Fruit fly (Drosophila melanogaster): ENCODE measurements around the gene CG3345.

Gene CG3345

dm6 chr2L:220509-220908 lies 48.4 kb upstream of the CG3345 start (continued):
- TF ChIP-seq ara (GFP tag; IDR thresholded peaks at IDR 0.05) (no peak), tll (GFP tag; optimal IDR thresholded peaks at IDR 0.05) (peak in 1 of 2 experiments; percentile 59), Camta (GFP tag; optimal IDR thresholded peaks at IDR 0.05) (peak; percentile 21), CG10462 (GFP tag; optimal IDR thresholded peaks at IDR 0.05) (no peak), row (GFP tag; IDR thresholded peaks at IDR 0.05) (no peak), repo (GFP tag; optimal IDR thresholded peaks at IDR 0.05) (no peak), Hr39 (optimal IDR thresholded peaks at IDR 0.05) (no peak), Bgb (GFP tag; IDR thresholded peaks at IDR 0.05; ENCODE audit: partially characterized antibody) (no peak)

- peak; percentile 40; the same call in 1 of the 2 replicates for TF ChIP-seq nerfin-2 (GFP tag; IDR thresholded peaks at IDR 0.05; ENCODE audit: partially characterized antibody)
- TF ChIP-seq crol (GFP tag; IDR thresholded peaks at IDR 0.05), result peak; percentile 52; the same call in 1 of the 2 replicates
- TF ChIP-seq CG4707 (GFP tag; optimal IDR thresholded peaks at IDR 0.05), result no peak
- no peak for TF ChIP-seq org-1 (GFP tag; optimal IDR thresholded peaks at IDR 0.05)
- TF ChIP-seq CG6854 (GFP tag; optimal IDR thresholded peaks at IDR 0.05), result no peak
- TF ChIP-seq CG2199 (GFP tag; IDR thresholded peaks at IDR 0.05), result 0 out of 3 replicates have a peak, but pooled peaks have one; percentile 11
- TF ChIP-seq Nf-YA (GFP tag; IDR thresholded peaks at IDR 0.05), result no peak
- TF ChIP-seq CG12155 (GFP tag; optimal IDR thresholded peaks at IDR 0.05), result peak; percentile 74
- TF ChIP-seq Antp (GFP tag; optimal IDR thresholded peaks at IDR 0.05), result no peak
- 0 out of 2 replicates have a peak, but pooled peaks have one; percentile 20 for TF ChIP-seq ato (GFP tag; IDR thresholded peaks at IDR 0.05; ENCODE audit: partially characterized antibody)
- peak; percentile 7 for TF ChIP-seq oc (tag; optimal IDR thresholded peaks at IDR 0.05)
Observed at dm6 chr2L:221152-221551, 47.7 kb upstream of the CG3345 start.

DNA sequence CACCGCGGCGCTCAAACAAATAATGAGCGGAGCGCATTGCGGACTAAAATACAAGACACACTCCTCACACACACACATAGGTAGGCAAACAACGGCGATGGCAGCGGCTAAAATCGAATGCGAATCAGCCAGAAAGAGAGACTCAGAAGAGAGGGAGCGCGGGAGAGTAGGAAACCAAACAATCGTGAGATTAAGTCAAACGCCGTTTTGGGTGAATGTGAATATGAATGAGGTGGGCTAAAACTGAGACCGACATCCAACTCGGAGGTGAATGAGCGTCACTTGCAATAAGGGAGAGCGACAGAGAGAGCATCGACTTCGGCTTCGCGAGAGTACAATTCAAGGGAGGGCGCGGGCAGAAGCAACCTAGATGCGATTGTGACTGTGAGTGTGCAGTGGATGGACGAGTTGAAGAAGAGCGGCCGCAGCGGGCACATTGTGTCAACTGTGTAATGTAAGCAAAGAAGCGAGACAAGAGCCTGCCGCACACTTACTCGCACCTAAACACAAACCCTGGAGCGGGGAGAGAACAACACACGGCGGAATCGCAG lies 46.9 kb upstream of the CG3345 start:
- TF ChIP-seq Sox102F (GFP tag; optimal IDR thresholded peaks at IDR 0.05) (no peak), row (GFP tag; IDR thresholded peaks at IDR 0.05) (no peak), Nf-YB (GFP tag; optimal IDR thresholded peaks at IDR 0.05) (no peak), ERR (GFP tag; optimal IDR thresholded peaks at IDR 0.05) (peak; percentile 22), lab (GFP tag; optimal IDR thresholded peaks at IDR 0.05) (peak; percentile 30), CG34422 (GFP tag; IDR thresholded peaks at IDR 0.05) (no peak), bbx (GFP tag; IDR thresholded peaks at IDR 0.05; ENCODE audit: partially characterized antibody) (peak; percentile 29; the same call in 1 of the 2 replicates), HLHmδ (GFP tag; optimal IDR thresholded peaks at IDR 0.05) (peak; percentile 73), CG13296 (GFP tag; optimal IDR thresholded peaks at IDR 0.05) (peak; percentile 12), CG11398 (GFP tag; optimal IDR thresholded peaks at IDR 0.05) (no peak), Fer2 (tag; optimal IDR thresholded peaks at IDR 0.05) (no peak), slou (GFP tag; optimal IDR thresholded peaks at IDR 0.05) (no peak), Side (GFP tag; optimal IDR thresholded peaks at IDR 0.05) (peak; percentile 20), C15 (GFP tag; IDR thresholded peaks at IDR 0.05) (no peak), lmd (GFP tag; IDR thresholded peaks at IDR 0.05) (no peak), Camta (GFP tag; optimal IDR thresholded peaks at IDR 0.05) (peak; percentile 0), CG7372 (GFP tag; IDR thresholded peaks at IDR 0.05) (no peak), sens (GFP tag) (peak; percentile 72), slp2 (GFP tag; optimal IDR thresholded peaks at IDR 0.05) (peak; percentile 4), E2f2 (GFP tag; IDR thresholded peaks at IDR 0.05) (no peak), CoRest (tag; optimal IDR thresholded peaks at IDR 0.05) (no peak), fd96Cb (tag; optimal IDR thresholded peaks at IDR 0.05) (no peak), slbo (GFP tag; IDR thresholded peaks at IDR 0.05) (0 out of 2 replicates have a peak, but pooled peaks have one; percentile 29), CG30020 (tag; optimal IDR thresholded peaks at IDR 0.05) (no peak), CG11695 (GFP tag; IDR thresholded peaks at IDR 0.05) (0 out of 3 replicates have a peak, but pooled peaks have one; percentile 34), CG4424 (GFP tag; optimal IDR thresholded peaks at IDR 0.05) (no peak), az2 (GFP tag; optimal IDR thresholded peaks at IDR 0.05) (no peak), Oaz (GFP tag; IDR thresholded peaks at IDR 0.05) (no peak), ranshi (GFP tag; IDR thresholded peaks at IDR 0.05) (no peak), CG34376 (GFP tag; optimal IDR thresholded peaks at IDR 0.05) (peak; percentile 5), CG10267 (tag; optimal IDR thresholded peaks at IDR 0.05) (no peak)
